Fruit fly (Drosophila melanogaster) whole organism, embryonic: ENCODE data around the gene Rab9E.

ENCODE experiments used
- ATbp ChIP-seq: fragments of 200-800 bp; sonication (Bioruptor generic); optimal IDR thresholded peaks from 2 replicates; lab custom pipeline; 2017; ENCODE audit warnings: missing biosample characterization, mild to moderate bottlenecking, missing genetic modification characterization, missing genetic modification reagents
- Atf3 ChIP-seq: fragments of 200-800 bp; sonication (Bioruptor generic); optimal IDR thresholded peaks from 3 replicates; lab custom pipeline; 2016; ENCODE audit warnings: missing biosample characterization, missing genetic modification characterization
- Atf6 ChIP-seq: fragments of 200-800 bp; sonication (Bioruptor generic); IDR thresholded peaks from 2 replicates; pipeline ENCODE4 v1.3.6; 2022; ENCODE audit warnings: missing biosample characterization, missing genetic modification characterization
- CG10543 ChIP-seq: fragments of 200-800 bp; sonication (Bioruptor generic); optimal IDR thresholded peaks from 3 replicates; lab custom pipeline; 2017; ENCODE audit warnings: missing biosample characterization, mild to moderate bottlenecking, missing genetic modification characterization, moderate library complexity
- CG12744 ChIP-seq: fragments of 200-800 bp; sonication (Bioruptor generic); optimal IDR thresholded peaks from 2 replicates; lab custom pipeline; 2016; ENCODE audit warnings: missing biosample characterization, missing genetic modification characterization
- CG12942 ChIP-seq: fragments of 200-800 bp; sonication (Bioruptor generic); optimal IDR thresholded peaks from 3 replicates; lab custom pipeline; 2016; ENCODE audit warnings: missing biosample characterization, missing genetic modification characterization
- CG13296 ChIP-seq: fragments of 200-800 bp; sonication (Bioruptor generic); optimal IDR thresholded peaks from 3 replicates; lab custom pipeline; 2018; ENCODE audit warnings: missing biosample characterization, mild to moderate bottlenecking, missing genetic modification characterization
- CG15011 ChIP-seq: fragments of 200-800 bp; sonication (Bioruptor generic); optimal IDR thresholded peaks from 3 replicates; lab custom pipeline; 2018; ENCODE audit warnings: missing biosample characterization, mild to moderate bottlenecking, missing genetic modification characterization
- CG1647 ChIP-seq: fragments of 200-800 bp; sonication (Bioruptor generic); optimal IDR thresholded peaks from 3 replicates; lab custom pipeline; 2016; ENCODE audit warnings: missing biosample characterization, missing genetic modification characterization
- CG17829 ChIP-seq: fragments of 200-800 bp; optimal IDR thresholded peaks from 2 replicates; lab custom pipeline; 2019; ENCODE audit warnings: missing biosample characterization, mild to moderate bottlenecking, missing genetic modification characterization, moderate library complexity
- CG2129 ChIP-seq: fragments of 200-800 bp; sonication (Bioruptor generic); IDR thresholded peaks from 2 replicates; pipeline ENCODE4 v1.3.6; 2022; ENCODE audit warnings: missing biosample characterization, missing genetic modification characterization; ENCODE audit not compliant: partially characterized antibody
- CG2202 ChIP-seq: fragments of 200-800 bp; sonication (Bioruptor generic); optimal IDR thresholded peaks from 2 replicates; lab custom pipeline; 2018; ENCODE audit warnings: missing biosample characterization, mild to moderate bottlenecking, missing genetic modification characterization
- CG2678 ChIP-seq: fragments of 200-800 bp; sonication (Bioruptor generic); optimal IDR thresholded peaks from 3 replicates; lab custom pipeline; 2019; ENCODE audit warnings: missing biosample characterization, mild to moderate bottlenecking, missing genetic modification characterization, moderate library complexity
- CG4282 ChIP-seq: fragments of 200-800 bp; sonication (Bioruptor generic); optimal IDR thresholded peaks from 2 replicates; lab custom pipeline; 2016; ENCODE audit warnings: missing biosample characterization, missing genetic modification characterization
- CG6683 ChIP-seq: fragments of 200-800 bp; sonication (Bioruptor generic); optimal IDR thresholded peaks from 2 replicates; lab custom pipeline; 2017; ENCODE audit warnings: missing biosample characterization, mild to moderate bottlenecking, missing genetic modification characterization, missing genetic modification reagents
- CG6854 ChIP-seq: fragments of 200-800 bp; sonication (Bioruptor generic); optimal IDR thresholded peaks from 3 replicates; lab custom pipeline; 2017; ENCODE audit warnings: missing biosample characterization, mild to moderate bottlenecking, missing genetic modification characterization
- CG7786 ChIP-seq: fragments of 200-800 bp; sonication (Bioruptor generic); optimal IDR thresholded peaks from 2 replicates; lab custom pipeline; 2016; ENCODE audit warnings: missing biosample characterization, missing genetic modification characterization
- CG9437 ChIP-seq: fragments of 200-800 bp; sonication (Bioruptor generic); optimal IDR thresholded peaks from 2 replicates; lab custom pipeline; 2018; ENCODE audit warnings: missing biosample characterization, mild to moderate bottlenecking, missing genetic modification characterization
- CrebB ChIP-seq: fragments of 200-800 bp; sonication (Bioruptor generic); optimal IDR thresholded peaks from 3 replicates; lab custom pipeline; 2018; ENCODE audit warnings: missing biosample characterization, mild to moderate bottlenecking, missing genetic modification characterization
- Deaf1 ChIP-seq: fragments of 200-800 bp; optimal IDR thresholded peaks from 3 replicates; lab custom pipeline; 2019; ENCODE audit warnings: missing biosample characterization, mild to moderate bottlenecking, missing genetic modification characterization, moderate library complexity
- Ets65A ChIP-seq: fragments of 200-800 bp; sonication (Bioruptor generic); peaks from one replicate; lab custom pipeline; 2016; ENCODE audit warnings: missing biosample characterization, missing genetic modification characterization
- NK7.1 ChIP-seq: fragments of 200-800 bp; sonication (Bioruptor generic); optimal IDR thresholded peaks from 3 replicates; lab custom pipeline; 2016; ENCODE audit warnings: missing biosample characterization, missing genetic modification characterization
- NfI ChIP-seq: fragments of 200-800 bp; sonication (Bioruptor generic); optimal IDR thresholded peaks from 3 replicates; lab custom pipeline; 2018; ENCODE audit warnings: missing biosample characterization, mild to moderate bottlenecking, missing genetic modification characterization, moderate library complexity
- Opbp ChIP-seq: fragments of 200-800 bp; sonication (Bioruptor generic); IDR thresholded peaks from 3 replicates; pipeline ENCODE4 v1.3.6; 2022; ENCODE audit warnings: missing biosample characterization, missing genetic modification characterization; ENCODE audit not compliant: partially characterized antibody
- Ssrp ChIP-seq: fragments of 200-800 bp; sonication (Bioruptor generic); optimal IDR thresholded peaks from 2 replicates; lab custom pipeline; 2018; ENCODE audit warnings: missing biosample characterization, mild to moderate bottlenecking, missing genetic modification characterization, moderate library complexity
- Trl ChIP-seq, 3 experiments: fragments of >200 bp in 2 of 3; fragments of 200-800 bp in 1 of 3; sonication (Bioruptor generic) in 1 of 3; optimal IDR thresholded peaks; 2 replicates in 1 of 3; 3 replicates in 2 of 3; lab custom pipeline; 2016 to 2017; ENCODE audit warnings: missing biosample characterization in 1 of 3, missing genetic modification characterization in 1 of 3
- abd-A ChIP-seq: fragments of 200-800 bp; sonication (Bioruptor generic); optimal IDR thresholded peaks from 3 replicates; lab custom pipeline; 2019; ENCODE audit warnings: missing biosample characterization, mild to moderate bottlenecking, missing genetic modification characterization, moderate library complexity
- az2 ChIP-seq: fragments of 200-800 bp; sonication (Bioruptor generic); optimal IDR thresholded peaks from 3 replicates; lab custom pipeline; 2016; ENCODE audit warnings: missing biosample characterization, missing genetic modification characterization
- bigmax ChIP-seq: fragments of 200-800 bp; sonication (Bioruptor generic); optimal IDR thresholded peaks from 2 replicates; lab custom pipeline; 2018; ENCODE audit warnings: missing biosample characterization, mild to moderate bottlenecking, missing genetic modification characterization
- br ChIP-seq: fragments of >200 bp; optimal IDR thresholded peaks from 2 replicates; lab custom pipeline; 2017
- cg ChIP-seq: fragments of 200-800 bp; sonication (Bioruptor generic); optimal IDR thresholded peaks from 3 replicates; lab custom pipeline; 2019; ENCODE audit warnings: missing biosample characterization, mild to moderate bottlenecking, missing genetic modification characterization, moderate library complexity
- dmrt11E ChIP-seq: fragments of 200-800 bp; sonication (Bioruptor generic); optimal IDR thresholded peaks from 3 replicates; lab custom pipeline; 2018; ENCODE audit warnings: missing biosample characterization, mild to moderate bottlenecking, missing genetic modification characterization, moderate library complexity
- en ChIP-seq: fragments of 200-800 bp; sonication (Bioruptor generic); optimal IDR thresholded peaks from 2 replicates; lab custom pipeline; 2016; ENCODE audit warnings: missing biosample characterization, missing genetic modification characterization
- fu2 ChIP-seq: fragments of 200-800 bp; sonication (Bioruptor generic); optimal IDR thresholded peaks from 2 replicates; lab custom pipeline; 2016; ENCODE audit warnings: missing biosample characterization, missing genetic modification characterization
- hbn ChIP-seq: fragments of 200-800 bp; sonication (Bioruptor generic); IDR thresholded peaks from 2 replicates; pipeline ENCODE4 v1.3.6; 2022; ENCODE audit warnings: missing biosample characterization, missing genetic modification characterization; ENCODE audit not compliant: partially characterized antibody
- her ChIP-seq: fragments of 200-800 bp; sonication (Bioruptor generic); optimal IDR thresholded peaks from 2 replicates; lab custom pipeline; 2016; ENCODE audit warnings: missing biosample characterization, missing genetic modification characterization
- jumu ChIP-seq: fragments of 200-800 bp; sonication (Bioruptor generic); optimal IDR thresholded peaks from 3 replicates; lab custom pipeline; 2016; ENCODE audit warnings: missing biosample characterization, missing genetic modification characterization
- nerfin-2 ChIP-seq: fragments of 200-800 bp; sonication (Bioruptor generic); IDR thresholded peaks from 2 replicates; pipeline ENCODE4 v1.3.6; 2022; ENCODE audit warnings: missing biosample characterization, missing genetic modification characterization; ENCODE audit not compliant: partially characterized antibody
- otp ChIP-seq: fragments of 200-800 bp; sonication (Bioruptor generic); IDR thresholded peaks from 3 replicates; pipeline ENCODE4, ENCODE4 v1.3.6; 2022; ENCODE audit warnings: missing biosample characterization, missing genetic modification characterization
- p53 ChIP-seq: fragments of 200-800 bp; sonication (Bioruptor generic); optimal IDR thresholded peaks from 2 replicates; lab custom pipeline; 2016; ENCODE audit warnings: missing biosample characterization, missing genetic modification characterization
- pros ChIP-seq: fragments of 200-800 bp; sonication (Bioruptor generic); optimal IDR thresholded peaks from 3 replicates; lab custom pipeline; 2019; ENCODE audit warnings: missing biosample characterization, mild to moderate bottlenecking, missing genetic modification characterization, moderate library complexity
- pzg ChIP-seq: fragments of 200-800 bp; sonication (Bioruptor generic); optimal IDR thresholded peaks from 3 replicates; lab custom pipeline; 2018; ENCODE audit warnings: missing biosample characterization, mild to moderate bottlenecking, missing genetic modification characterization, moderate library complexity
- repo ChIP-seq: fragments of 200-800 bp; sonication (Bioruptor generic); optimal IDR thresholded peaks from 2 replicates; lab custom pipeline; 2016; ENCODE audit warnings: missing biosample characterization, missing genetic modification characterization
- sd ChIP-seq: fragments of 200-800 bp; sonication (Bioruptor generic); optimal IDR thresholded peaks from 3 replicates; lab custom pipeline; 2018; ENCODE audit warnings: missing biosample characterization, mild to moderate bottlenecking, missing genetic modification characterization, moderate library complexity
- seq ChIP-seq: fragments of 200-800 bp; sonication (Bioruptor generic); IDR thresholded peaks from 2 replicates; pipeline ENCODE4 v1.3.6; 2022; ENCODE audit warnings: missing biosample characterization, missing genetic modification characterization
- slou ChIP-seq: fragments of 200-800 bp; sonication (Bioruptor generic); optimal IDR thresholded peaks from 3 replicates; lab custom pipeline; 2016; ENCODE audit warnings: missing biosample characterization, missing genetic modification characterization
- ssp ChIP-seq: fragments of 200-800 bp; sonication (Bioruptor generic); IDR thresholded peaks from 2 replicates; pipeline ENCODE4 v1.3.6; 2022; ENCODE audit warnings: missing biosample characterization, missing genetic modification characterization
- stc ChIP-seq: fragments of 200-800 bp; sonication (Bioruptor generic); IDR thresholded peaks from 2 replicates; pipeline ENCODE4 v1.3.6; 2022; ENCODE audit warnings: missing biosample characterization, missing genetic modification characterization
- vfl ChIP-seq: fragments of 200-800 bp; sonication (Bioruptor generic); optimal IDR thresholded peaks from 2 replicates; lab custom pipeline; 2016; ENCODE audit warnings: missing biosample characterization, missing genetic modification characterization
- zf30C ChIP-seq: fragments of 200-800 bp; sonication (Bioruptor generic); optimal IDR thresholded peaks from 3 replicates; lab custom pipeline; 2018; ENCODE audit warnings: missing biosample characterization, mild to moderate bottlenecking, missing genetic modification characterization

Rab9E gene

dm6 chrX:10627062-10627756 is 34.4 kb downstream of the Rab9E start, which contains the start of the genes CG9806 and X11Lbeta (continued):
- TF ChIP-seq CG1647 (GFP tag; lab: Kevin White, UChicago) (no peak), Trl (optimal IDR thresholded peaks at IDR 0.05; lab: Kevin White, UChicago) (peak; percentile 26 to 39), Trl (GFP tag; optimal IDR thresholded peaks at IDR 0.05; lab: Kevin White, UChicago) (no peak), CG4282 (no peak), sd (tag; lab: Kevin White, UChicago) (no peak), Deaf1 (peak; percentile 3), NK7.1 (no peak), vfl (GFP tag; lab: Kevin White, UChicago) (no peak), ATbp (GFP tag; lab: Kevin White, UChicago) (no peak), her (GFP tag; lab: Kevin White, UChicago) (no peak), Ets65A (GFP tag; lab: Kevin White, UChicago) (peak; percentile 27), CG9437 (no peak), seq (GFP tag; lab: Robert Waterston, UW) (peak; percentile 64; the same call in 1 of the 2 replicates), NfI (no peak), CG15011 (GFP tag; lab: Kevin White, UChicago) (no peak), jumu (no peak), CG2678 (tag; lab: Kevin White, UChicago) (no peak), slou (GFP tag; lab: Kevin White, UChicago) (no peak), bigmax (GFP tag; lab: Kevin White, UChicago) (no peak), en (GFP tag; lab: Kevin White, UChicago) (no peak), fu2 (GFP tag; lab: Kevin White, UChicago) (no peak), CG12744 (GFP tag; lab: Kevin White, UChicago) (no peak), CG13296 (GFP tag; lab: Kevin White, UChicago) (no peak), br (lab: Kevin White, UChicago) (no peak), CG17829 (tag; lab: Kevin White, UChicago) (no peak), CG2202 (tag; lab: Kevin White, UChicago) (no peak), pzg (GFP tag; lab: Kevin White, UChicago) (peak; percentile 14), p53 (no peak), Opbp (GFP tag; lab: Robert Waterston, UW) (no peak), CG6683 (GFP tag; lab: Kevin White, UChicago) (no peak), az2 (GFP tag; lab: Kevin White, UChicago) (no peak), hbn (GFP tag; lab: Robert Waterston, UW) (no peak), abd-A (tag; lab: Kevin White, UChicago) (no peak), CG10543 (GFP tag; lab: Kevin White, UChicago) (no peak), ssp (no peak), CG2129 (GFP tag; lab: Robert Waterston, UW) (no peak), Ssrp (tag; lab: Kevin White, UChicago) (no peak), CG7786 (GFP tag; lab: Kevin White, UChicago) (no peak), pros (no peak), Atf6 (GFP tag; lab: Robert Waterston, UW) (no peak), Atf3 (GFP tag; lab: Kevin White, UChicago) (no peak), CG12942 (GFP tag; lab: Kevin White, UChicago) (no peak), nerfin-2 (GFP tag; lab: Robert Waterston, UW) (no peak), dmrt11E (tag; lab: Kevin White, UChicago) (no peak), stc (GFP tag; lab: Robert Waterston, UW) (no peak), cg (GFP tag; lab: Kevin White, UChicago) (no peak), otp (GFP tag; lab: Robert Waterston, UW) (no peak), CG6854 (GFP tag; lab: Kevin White, UChicago) (no peak), repo (GFP tag; lab: Kevin White, UChicago) (no peak), zf30C (GFP tag; lab: Kevin White, UChicago) (peak; percentile 0), CrebB (no peak)
